Worm (Caenorhabditis elegans) whole organism, L1 larva: ENCODE measurements around the gene adt-2.
A peak's percentile ranks its signal among the peaks of the same experiment; 100 is the strongest.

Experiments used
- C04F5.9 ChIP-seq: sonication (generic microtip); optimal IDR thresholded peaks from 2 replicates; lab custom pipeline; 2016; ENCODE audit warnings: missing genetic modification characterization, missing compliant biosample characterization
- aha-1 ChIP-seq: fragments of 150-350 bp; optimal IDR thresholded peaks from 2 replicates; lab custom pipeline; 2014; ENCODE audit warnings: missing biosample characterization, missing genetic modification characterization
- ceh-63 ChIP-seq: fragments of 200-800 bp; sonication (Bioruptor generic); optimal IDR thresholded peaks from 2 replicates; lab custom pipeline; 2018; ENCODE audit warnings: mild to moderate bottlenecking, missing genetic modification characterization, missing compliant biosample characterization
- ceh-82 ChIP-seq, 3 experiments: fragments of 150-350 bp in 1 of 3; sonication (generic microtip) in 2 of 3; optimal IDR thresholded peaks; 2 replicates each; lab custom pipeline; 2014 to 2017; ENCODE audit warnings: missing biosample characterization in 3 of 3, missing genetic modification characterization in 3 of 3
- ceh-88 ChIP-seq: fragments of 200-800 bp; sonication (Bioruptor generic); IDR thresholded peaks from 2 replicates; pipeline ENCODE4 v1.3.6; 2022; ENCODE audit warnings: missing genetic modification characterization, missing compliant biosample characterization
- ceh-90 ChIP-seq: sonication (generic microtip); optimal IDR thresholded peaks from 2 replicates; lab custom pipeline; 2016; ENCODE audit warnings: missing genetic modification characterization, missing compliant biosample characterization
- dpl-1 ChIP-seq, 3 experiments: fragments of 150-350 bp in 2 of 3; sonication (generic microtip) in 1 of 3; optimal IDR thresholded peaks; 2 replicates each; lab custom pipeline; 2014 to 2017; ENCODE audit warnings: missing biosample characterization in 3 of 3, missing genetic modification characterization in 3 of 3, missing genetic modification reagents in 3 of 3
- dsc-1 ChIP-seq: sonication (generic microtip); optimal IDR thresholded peaks from 2 replicates; lab custom pipeline; 2016; ENCODE audit warnings: mild to moderate bottlenecking, missing genetic modification characterization, missing compliant biosample characterization
- efl-1 ChIP-seq, 4 experiments: fragments of 150-350 bp; optimal IDR thresholded peaks in 3 of 4; peaks in 1 of 4; 1 replicate in 1 of 4; 2 replicates in 3 of 4; lab custom pipeline; 2014; ENCODE audit warnings: missing biosample characterization in 2 of 4, missing genetic modification characterization in 2 of 4, missing genetic modification reagents in 2 of 4
- efl-3 ChIP-seq: fragments of 200-800 bp; sonication (Bioruptor generic); optimal IDR thresholded peaks from 2 replicates; lab custom pipeline; 2018; ENCODE audit warnings: mild to moderate bottlenecking, missing genetic modification characterization, missing compliant biosample characterization
- elt-2 ChIP-seq: sonication (generic microtip); optimal IDR thresholded peaks from 2 replicates; lab custom pipeline; 2016; ENCODE audit warnings: missing genetic modification characterization, mild to moderate bottlenecking, inconsistent platforms, missing compliant biosample characterization, missing genetic modification reagents
- elt-3 ChIP-seq, 6 experiments: fragments of 150-350 bp in 1 of 6; sonication (generic microtip); optimal IDR thresholded peaks; 2 replicates each; lab custom pipeline; 2017 to 2018; ENCODE audit warnings: missing biosample characterization in 6 of 6, missing genetic modification characterization in 6 of 6, inconsistent platforms in 1 of 6
- fkh-8 ChIP-seq: sonication (generic microtip); optimal IDR thresholded peaks from 2 replicates; lab custom pipeline; 2016; ENCODE audit warnings: mild to moderate bottlenecking, missing genetic modification characterization, missing compliant biosample characterization
- hpl-2 ChIP-seq: fragments of 150-350 bp; optimal IDR thresholded peaks from 2 replicates; lab custom pipeline; 2014; ENCODE audit warnings: missing biosample characterization, missing genetic modification reagents, missing genetic modification characterization
- irx-1 ChIP-seq: sonication (generic microtip); optimal IDR thresholded peaks from 2 replicates; lab custom pipeline; 2016; ENCODE audit warnings: missing genetic modification characterization, missing compliant biosample characterization
- lin-15B ChIP-seq: fragments of 150-350 bp; sonication (generic microtip); optimal IDR thresholded peaks from 3 replicates; lab custom pipeline; 2014; ENCODE audit warnings: missing biosample characterization, missing genetic modification characterization
- lir-3 ChIP-seq: sonication (generic microtip); optimal IDR thresholded peaks from 2 replicates; lab custom pipeline; 2016; ENCODE audit warnings: mild to moderate bottlenecking, missing genetic modification characterization, moderate library complexity, missing compliant biosample characterization; ENCODE audit not compliant: poor library complexity
- lsy-2 ChIP-seq, 2 experiments: fragments of 150-350 bp; optimal IDR thresholded peaks; 2 replicates each; lab custom pipeline; 2014; ENCODE audit warnings: missing biosample characterization in 2 of 2, missing genetic modification characterization in 2 of 2
- mab-9 ChIP-seq: fragments of 200-800 bp; sonication (Bioruptor generic); IDR thresholded peaks from 2 replicates; pipeline ENCODE4 v1.3.6; 2022; ENCODE audit warnings: missing genetic modification reagents, missing genetic modification characterization, missing compliant biosample characterization
- mdl-1 ChIP-seq, 2 experiments: fragments of 150-350 bp; optimal IDR thresholded peaks; 2 replicates each; lab custom pipeline; 2014 to 2017; ENCODE audit warnings: missing biosample characterization in 2 of 2, missing genetic modification characterization in 2 of 2, inconsistent platforms in 1 of 2
- nhr-28 ChIP-seq: fragments of 150-350 bp; optimal IDR thresholded peaks from 2 replicates; lab custom pipeline; 2014; ENCODE audit warnings: missing biosample characterization, missing genetic modification characterization
- nhr-71 ChIP-seq: sonication (generic microtip); optimal IDR thresholded peaks from 2 replicates; lab custom pipeline; 2016; ENCODE audit warnings: mild to moderate bottlenecking, missing genetic modification characterization, moderate library complexity, missing compliant biosample characterization
- nhr-84 ChIP-seq: sonication (generic microtip); optimal IDR thresholded peaks from 2 replicates; lab custom pipeline; 2017; ENCODE audit warnings: missing biosample characterization, missing genetic modification characterization
- nhr-85 ChIP-seq: sonication (generic microtip); peaks from one replicate; lab custom pipeline; 2016; ENCODE audit warnings: missing genetic modification characterization, inconsistent platforms, missing compliant biosample characterization
- nhr-90 ChIP-seq: sonication (generic microtip); optimal IDR thresholded peaks from 2 replicates; lab custom pipeline; 2016; ENCODE audit warnings: mild to moderate bottlenecking, missing genetic modification characterization, missing compliant biosample characterization; ENCODE audit not compliant: poor library complexity
- pax-3 ChIP-seq: fragments of 200-800 bp; sonication (Bioruptor generic); optimal IDR thresholded peaks from 2 replicates; lab custom pipeline; 2018; ENCODE audit warnings: mild to moderate bottlenecking, missing genetic modification characterization, moderate library complexity, missing compliant biosample characterization
- rnt-1 ChIP-seq: sonication (generic microtip); optimal IDR thresholded peaks from 2 replicates; lab custom pipeline; 2016; ENCODE audit warnings: mild to moderate bottlenecking, missing genetic modification characterization, moderate library complexity, missing compliant biosample characterization
- skn-1 ChIP-seq: fragments of 150-350 bp; optimal IDR thresholded peaks from 2 replicates; lab custom pipeline; 2014; ENCODE audit warnings: missing biosample characterization, missing genetic modification characterization
- snu-23 ChIP-seq: sonication (generic microtip); optimal IDR thresholded peaks from 2 replicates; lab custom pipeline; 2016; ENCODE audit warnings: missing genetic modification characterization, missing compliant biosample characterization
- sox-4 ChIP-seq: sonication (generic microtip); optimal IDR thresholded peaks from 2 replicates; lab custom pipeline; 2016; ENCODE audit warnings: missing genetic modification characterization, missing compliant biosample characterization
- sptf-1 ChIP-seq: fragments of 150-350 bp; optimal IDR thresholded peaks from 2 replicates; lab custom pipeline; 2014; ENCODE audit warnings: missing biosample characterization, missing genetic modification characterization
- sup-37 ChIP-seq: fragments of 200-800 bp; sonication (Bioruptor generic); optimal IDR thresholded peaks from 2 replicates; lab custom pipeline; 2018; ENCODE audit warnings: mild to moderate bottlenecking, missing genetic modification characterization, missing compliant biosample characterization
- swsn-7 ChIP-seq: sonication (generic microtip); optimal IDR thresholded peaks from 2 replicates; lab custom pipeline; 2016; ENCODE audit warnings: missing genetic modification characterization, missing compliant biosample characterization
- tbx-2 ChIP-seq: sonication (generic microtip); optimal IDR thresholded peaks from 2 replicates; lab custom pipeline; 2016; ENCODE audit warnings: missing genetic modification characterization, missing compliant biosample characterization
- unc-62 ChIP-seq: fragments of 150-350 bp; optimal IDR thresholded peaks from 2 replicates; lab custom pipeline; 2014; ENCODE audit warnings: missing biosample characterization, missing genetic modification reagents, missing genetic modification characterization
- zip-4 ChIP-seq: fragments of 200-800 bp; sonication (Bioruptor generic); optimal IDR thresholded peaks from 2 replicates; lab custom pipeline; 2018; ENCODE audit warnings: mild to moderate bottlenecking, missing genetic modification characterization, moderate library complexity, missing compliant biosample characterization
- ztf-11 ChIP-seq, 2 experiments: sonication (generic microtip); optimal IDR thresholded peaks; 2 replicates each; lab custom pipeline; 2016 to 2017; ENCODE audit warnings: missing genetic modification characterization in 2 of 2, missing biosample characterization in 1 of 2, missing compliant biosample characterization in 1 of 2

adt-2 gene

ce11 chrX:7569685-7570518 lies 16.1 kb upstream of the adt-2 start, which contains the start of gene apy-1 (continued):
- TF ChIP-seq elt-3 (tag; optimal IDR thresholded peaks at IDR 0.05; lab: Kevin White, UChicago): no peak
- peak; percentile 54 for TF ChIP-seq elt-2 (tag; lab: Kevin White, UChicago)
- TF ChIP-seq lin-15B: no peak
- peak; percentile 20 for TF ChIP-seq nhr-90
- TF ChIP-seq skn-1 (tag; lab: Kevin White, UChicago): no peak
- TF ChIP-seq nhr-71 (tag; lab: Kevin White, UChicago): peak; percentile 50
- TF ChIP-seq ceh-63 (GFP tag; lab: Kevin White, UChicago): no peak
- TF ChIP-seq aha-1 (tag; lab: Kevin White, UChicago): no peak
- TF ChIP-seq ceh-90 (tag; lab: Kevin White, UChicago): peak; percentile 59
- 0 out of 2 replicates have a peak, but pooled peaks have one; percentile 18 for TF ChIP-seq ceh-88 (GFP tag; lab: Robert Waterston, UW)
- TF ChIP-seq ceh-82 (tag; optimal IDR thresholded peaks at IDR 0.05; lab: Kevin White, UChicago): peak in 2 of 3 experiments; percentile 2 to 3
- TF ChIP-seq nhr-85 (tag; lab: Kevin White, UChicago): peak; percentile 87
- peak; percentile 59 for TF ChIP-seq irx-1
- peak; percentile 23 for TF ChIP-seq snu-23 (GFP tag; lab: Kevin White, UChicago)
- TF ChIP-seq dsc-1: peak; percentile 40
- peak in 1 of 2 experiments; percentile 71 for TF ChIP-seq ztf-11 (tag; optimal IDR thresholded peaks at IDR 0.05; lab: Kevin White, UChicago)
- TF ChIP-seq pax-3 (tag; lab: Kevin White, UChicago): no peak
- TF ChIP-seq mdl-1 (tag; optimal IDR thresholded peaks at IDR 0.05; lab: Kevin White, UChicago): no peak
- peak; percentile 61 for TF ChIP-seq lir-3
- TF ChIP-seq C04F5.9: peak; percentile 23
- TF ChIP-seq zip-4: no peak
- peak; percentile 62 for TF ChIP-seq sox-4 (tag; lab: Kevin White, UChicago)
- no peak for TF ChIP-seq sup-37
- TF ChIP-seq lsy-2 (tag; optimal IDR thresholded peaks at IDR 0.05; lab: Kevin White, UChicago): peak; percentile 31 to 34
- peak; percentile 69 for TF ChIP-seq rnt-1 (tag; lab: Kevin White, UChicago)

DNA sequence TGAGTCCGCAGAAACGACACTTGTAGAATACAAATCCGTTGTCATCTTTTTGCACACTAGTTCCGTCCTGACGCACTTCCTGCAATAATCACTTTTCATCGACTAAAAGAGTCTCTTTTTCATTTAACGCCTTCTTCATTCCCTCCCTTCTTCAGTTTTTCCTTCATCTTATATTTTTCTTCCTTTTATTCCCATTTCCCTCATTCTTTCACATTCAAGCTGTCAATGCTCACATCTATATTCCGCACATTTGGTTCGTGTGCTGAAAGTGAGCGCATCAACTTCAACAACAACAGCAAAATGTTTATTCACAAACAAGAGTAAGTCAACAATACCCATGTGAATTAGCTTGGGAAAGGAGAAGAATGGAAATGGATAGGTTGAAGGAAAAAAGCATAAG lies 14.0 kb upstream of the adt-2 start, which contains the start of gene pcyt-1:
TSS of gene pcyt-1 (plus strand) at position 301 of the 400 bp plus-strand sequence.
- no peak for TF ChIP-seq hpl-2 (GFP tag; lab: Kevin White, UChicago)
- TF ChIP-seq unc-62 (GFP tag; lab: Kevin White, UChicago): no peak
- no peak for TF ChIP-seq dpl-1 (GFP tag; optimal IDR thresholded peaks at IDR 0.05; lab: Kevin White, UChicago)
- no peak for TF ChIP-seq tbx-2 (tag; lab: Kevin White, UChicago)
- TF ChIP-seq mab-9 (GFP tag; lab: Robert Waterston, UW): no peak
- no peak for TF ChIP-seq efl-3
- TF ChIP-seq ceh-90 (tag; lab: Kevin White, UChicago): no peak
- TF ChIP-seq lir-3: no peak
- TF ChIP-seq sptf-1: no peak
- TF ChIP-seq nhr-84 (tag; lab: Kevin White, UChicago): no peak
- TF ChIP-seq, all 84 proteins: peak for 0

- TF ChIP-seq efl-1 (optimal IDR thresholded peaks at IDR 0.05; lab: Kevin White, UChicago): no peak
- TF ChIP-seq efl-1 (GFP tag; optimal IDR thresholded peaks at IDR 0.05 in 1 of 2; lab: Kevin White, UChicago): peak in 1 of 2 experiments; percentile 87
- no peak for TF ChIP-seq fkh-8
- TF ChIP-seq dsc-1: peak; percentile 72
These were observed 12.8 kb upstream of the adt-2 start for ce11 chrX:7573172-7573571.

DNA sequence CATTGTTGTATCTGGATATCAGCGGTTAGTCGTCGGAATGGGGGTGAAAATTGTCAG lies 12.6 kb upstream of the adt-2 start, which contains the start of the genes unc-98 and F08C6.18:
TSS of gene unc-98 (minus strand) at position 48 of the 57 bp plus-strand sequence.
TSS of gene F08C6.18 (minus strand) at position 57 of the 57 bp plus-strand sequence.
- TF ChIP-seq swsn-7 (tag; lab: Kevin White, UChicago) (no peak), nhr-28 (no peak)
